Worm (Caenorhabditis elegans): Measurements from ENCODE around the gene dnj-1.

Gene dnj-1

ce11 chrIV:11337560-11337959 lies 38.7 kb downstream of the dnj-1 start:
- TF ChIP-seq dmd-8 (GFP tag; IDR thresholded peaks at IDR 0.05) (0 out of 2 replicates have a peak, but pooled peaks have one; percentile 44), lin-38 (GFP tag; IDR thresholded peaks at IDR 0.05) (peak; percentile 34; the same call in 1 of the 2 replicates), snpc-1.2 (GFP tag; IDR thresholded peaks at IDR 0.05) (peak; percentile 61), arid-1 (GFP tag; conservative IDR thresholded peaks at IDR 0.05) (0 out of 2 replicates have a peak, but pooled peaks have one; percentile 27), Y48G9A.11 (GFP tag; IDR thresholded peaks at IDR 0.05) (peak; percentile 29; the same call in 1 of the 2 replicates), Y105C5A.15 (GFP tag; IDR thresholded peaks at IDR 0.05) (peak; percentile 56; the same call in 1 of the 2 replicates)

ce11 chrIV:11340735-11341443 lies 42.1 kb downstream of the dnj-1 start:
- TF ChIP-seq nhr-25 (tag; optimal IDR thresholded peaks at IDR 0.05; ENCODE audit: borderline replicate concordance, insufficient read depth) (no peak), ceh-28 (tag; optimal IDR thresholded peaks at IDR 0.05) (no peak), daf-16 (GFP tag; optimal IDR thresholded peaks at IDR 0.05) (no peak), daf-16 (tag; optimal IDR thresholded peaks at IDR 0.05) (no peak), aha-1 (tag) (no peak), dmd-6 (GFP tag; IDR thresholded peaks at IDR 0.05) (no peak), lin-38 (GFP tag; IDR thresholded peaks at IDR 0.05) (peak; percentile 56), fkh-10 (GFP tag; optimal IDR thresholded peaks at IDR 0.05) (no peak), R02D3.7 (tag; optimal IDR thresholded peaks at IDR 0.05) (no peak), dmd-8 (GFP tag; IDR thresholded peaks at IDR 0.05) (0 out of 2 replicates have a peak, but pooled peaks have one; percentile 61), unc-62 (GFP tag; optimal IDR thresholded peaks at IDR 0.05 in 1 of 2) (peak in 1 of 2 experiments; percentile 62), unc-62 (tag; optimal IDR thresholded peaks at IDR 0.05) (no peak), D1046.2 (GFP tag; IDR thresholded peaks at IDR 0.05) (no peak), Y48G9A.11 (GFP tag; IDR thresholded peaks at IDR 0.05) (no peak), F49E8.2 (tag; optimal IDR thresholded peaks at IDR 0.05; ENCODE audit: borderline replicate concordance) (peak; percentile 72), zfp-2 (tag; optimal IDR thresholded peaks at IDR 0.05) (no peak), dpl-1 (GFP tag; optimal IDR thresholded peaks at IDR 0.05) (no peak), lim-7 (GFP tag; IDR thresholded peaks at IDR 0.05) (0 out of 2 replicates have a peak, but pooled peaks have one; percentile 26), egl-27 (tag; optimal IDR thresholded peaks at IDR 0.05) (no peak), set-16 (GFP tag; IDR thresholded peaks at IDR 0.05) (no peak), nhr-10 (tag; optimal IDR thresholded peaks at IDR 0.05) (no peak), arid-1 (GFP tag; conservative IDR thresholded peaks at IDR 0.05) (0 out of 2 replicates have a peak, but pooled peaks have one; percentile 29), snpc-1.2 (GFP tag; IDR thresholded peaks at IDR 0.05) (peak; percentile 74), jun-1 (tag; optimal IDR thresholded peaks at IDR 0.05) (no peak), lin-1 (GFP tag; IDR thresholded peaks at IDR 0.05) (peak; percentile 28; the same call in 1 of the 2 replicates), F10B5.3 (tag; optimal IDR thresholded peaks at IDR 0.05) (no peak), aly-2 (tag; optimal IDR thresholded peaks at IDR 0.05) (no peak), nhr-77 (tag; optimal IDR thresholded peaks at IDR 0.05) (no peak), daf-19 (GFP tag; conservative IDR thresholded peaks at IDR 0.05) (0 out of 2 replicates have a peak, but pooled peaks have one; percentile 49), pqm-1 (tag; optimal IDR thresholded peaks at IDR 0.05) (no peak), pha-4 (GFP tag; IDR thresholded peaks at IDR 0.05) (peak; percentile 29; the same call in 1 of the 2 replicates), pha-4 (tag; optimal IDR thresholded peaks at IDR 0.05) (no peak)

ce11 chrIV:11344288-11344687 lies 45.5 kb downstream of the dnj-1 start:
- no peak for TF ChIP-seq nhr-76 (tag; optimal IDR thresholded peaks at IDR 0.05)
- no peak for TF ChIP-seq madf-5 (GFP tag; IDR thresholded peaks at IDR 0.05)

- TF ChIP-seq Y48G9A.11 (GFP tag; IDR thresholded peaks at IDR 0.05) = no peak
- TF ChIP-seq hlh-30 (tag; optimal IDR thresholded peaks at IDR 0.05; ENCODE audit: insufficient read depth) = peak; percentile 17
These were observed 48.4 kb downstream of the dnj-1 start for ce11 chrIV:11347275-11347674.
